Worm (Caenorhabditis elegans): ENCODE results near the gene C01G12.3.

- no peak for TF ChIP-seq aha-1 (tag)
- no peak for TF ChIP-seq pha-4 (GFP tag; IDR thresholded peaks at IDR 0.05)
- TF ChIP-seq pha-4 (tag; optimal IDR thresholded peaks at IDR 0.05): no peak
- no peak for TF ChIP-seq mdt-29 (GFP tag; IDR thresholded peaks at IDR 0.05)
- no peak for TF ChIP-seq nhr-237 (tag; optimal IDR thresholded peaks at IDR 0.05)
- TF ChIP-seq F44E2.7 (GFP tag; IDR thresholded peaks at IDR 0.05): no peak
- TF ChIP-seq nhr-28 (tag; optimal IDR thresholded peaks at IDR 0.05): no peak
- no peak for TF ChIP-seq daf-8 (GFP tag; IDR thresholded peaks at IDR 0.05)
These were observed 33.4 kb downstream of the C01G12.3 start, which contains the start of gene gcy-29 for ce11 chrII:14548691-14549090.
